Worm (Caenorhabditis elegans): ENCODE measurements around the gene rpoa-12.

DNA sequence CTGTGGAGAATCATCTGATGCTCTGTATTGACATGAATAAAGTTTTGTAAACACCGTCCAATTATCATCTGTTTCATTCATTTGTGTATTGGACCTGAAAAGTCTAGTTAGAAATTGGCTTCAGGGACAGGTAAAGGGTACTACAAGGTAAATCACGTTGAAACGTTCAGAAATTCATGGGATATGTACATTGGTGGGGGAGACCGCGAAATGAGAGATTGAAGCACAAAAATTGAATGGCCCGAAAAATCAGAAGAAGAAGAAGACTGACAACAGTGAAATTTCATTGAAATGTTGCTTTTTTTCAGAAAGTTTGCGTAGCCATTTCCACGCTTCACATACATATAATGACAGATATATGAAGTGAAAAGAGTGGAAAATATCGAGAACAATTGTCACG lies 44.1 kb downstream of the rpoa-12 start, which contains the start of gene npr-43:
- TF ChIP-seq lin-15B (tag; optimal IDR thresholded peaks at IDR 0.05) (no peak), mdl-1 (tag; optimal IDR thresholded peaks at IDR 0.05) (no peak), pqm-1 (tag; optimal IDR thresholded peaks at IDR 0.05) (no peak), skn-1 (tag; optimal IDR thresholded peaks at IDR 0.05) (no peak), snpc-4 (tag; optimal IDR thresholded peaks at IDR 0.05) (no peak), nhr-76 (tag; optimal IDR thresholded peaks at IDR 0.05) (no peak), elt-3 (tag; optimal IDR thresholded peaks at IDR 0.05) (no peak), ztf-4 (tag; optimal IDR thresholded peaks at IDR 0.05) (no peak)

All from whole organism, L1 larva.